Fruit fly (Drosophila melanogaster) whole organism, prepupa: ENCODE results near the gene CG46270.

Source experiments
- Blimp-1 ChIP-seq: fragments of 200-800 bp; sonication (Bioruptor generic); optimal IDR thresholded peaks from 3 replicates; lab custom pipeline; 2017; ENCODE audit warnings: missing biosample characterization, missing genetic modification characterization, mild to moderate bottlenecking, moderate library complexity, missing genetic modification reagents
- CG10669 ChIP-seq: fragments of 200-800 bp; sonication (Bioruptor generic); optimal IDR thresholded peaks from 3 replicates; lab custom pipeline; 2018; ENCODE audit warnings: missing biosample characterization, mild to moderate bottlenecking, missing genetic modification characterization, moderate library complexity
- CG16779 ChIP-seq: fragments of 200-800 bp; sonication (Bioruptor generic); optimal IDR thresholded peaks from 3 replicates; lab custom pipeline; 2017; ENCODE audit warnings: missing biosample characterization, mild to moderate bottlenecking, missing genetic modification characterization
- CG6276 ChIP-seq: fragments of 200-800 bp; sonication (Bioruptor generic); optimal IDR thresholded peaks from 2 replicates; lab custom pipeline; 2017; ENCODE audit warnings: missing biosample characterization, mild to moderate bottlenecking, missing genetic modification characterization
- CG6854 ChIP-seq: fragments of 200-800 bp; sonication (Bioruptor generic); optimal IDR thresholded peaks from 2 replicates; lab custom pipeline; 2017; ENCODE audit warnings: missing biosample characterization, mild to moderate bottlenecking, missing genetic modification characterization
- Hr39 ChIP-seq: fragments of 200-800 bp; sonication (Bioruptor generic); optimal IDR thresholded peaks from 2 replicates; lab custom pipeline; 2016; ENCODE audit warnings: missing biosample characterization, missing genetic modification characterization
- Smox ChIP-seq: fragments of 200-800 bp; sonication (Bioruptor generic); optimal IDR thresholded peaks from 3 replicates; lab custom pipeline; 2016; ENCODE audit warnings: missing biosample characterization, missing genetic modification characterization
- Sox102F ChIP-seq: fragments of 200-800 bp; sonication (Bioruptor generic); optimal IDR thresholded peaks from 2 replicates; lab custom pipeline; 2016; ENCODE audit warnings: missing biosample characterization, mild to moderate bottlenecking, missing genetic modification characterization
- net ChIP-seq: fragments of 200-800 bp; sonication (Bioruptor generic); optimal IDR thresholded peaks from 3 replicates; lab custom pipeline; 2016; ENCODE audit warnings: missing biosample characterization, missing genetic modification characterization
- pdm3 ChIP-seq: fragments of 200-800 bp; sonication (Bioruptor generic); optimal IDR thresholded peaks from 3 replicates; lab custom pipeline; 2016; ENCODE audit warnings: missing biosample characterization, missing genetic modification characterization
- spab ChIP-seq: fragments of 200-800 bp; sonication (Bioruptor generic); optimal IDR thresholded peaks from 2 replicates; lab custom pipeline; 2017; ENCODE audit warnings: missing biosample characterization, mild to moderate bottlenecking, missing genetic modification characterization, missing genetic modification reagents

DNA sequence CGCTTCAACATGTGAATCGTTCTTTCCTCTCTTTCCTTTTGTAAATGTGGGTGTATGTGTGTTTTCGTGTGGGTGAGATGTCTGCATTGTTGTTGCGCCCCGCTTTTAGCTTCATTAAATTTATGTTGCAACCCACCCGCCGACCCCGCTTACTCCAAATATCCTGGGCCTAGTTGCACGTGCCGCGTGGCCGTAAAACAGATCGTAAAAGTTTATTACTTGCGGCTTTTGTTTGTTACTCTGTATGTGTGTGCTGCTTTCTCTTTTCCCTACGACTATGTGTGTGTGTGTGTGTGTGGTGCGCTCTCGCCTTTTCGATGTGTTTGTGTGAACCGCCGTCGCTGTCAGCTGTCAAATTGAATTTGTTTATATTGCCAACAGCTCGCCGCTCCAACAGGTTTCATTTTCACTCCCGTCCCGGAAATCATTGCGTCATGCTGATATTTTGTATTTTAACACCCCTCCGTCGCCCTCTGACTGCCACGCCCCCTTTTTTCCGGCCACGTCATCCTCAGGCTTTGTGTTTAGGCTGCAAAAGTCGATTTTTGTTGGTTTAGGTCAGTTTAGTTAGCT, 5.3 kb upstream of the CG46270 start:
- no peak for TF ChIP-seq Blimp-1 (GFP tag; lab: Kevin White, UChicago)
- TF ChIP-seq spab (GFP tag; lab: Kevin White, UChicago): no peak
- no peak for TF ChIP-seq CG6276
- no peak for TF ChIP-seq net (GFP tag; lab: Kevin White, UChicago)
- TF ChIP-seq pdm3: no peak
- TF ChIP-seq CG16779 (tag; lab: Kevin White, UChicago): no peak
- TF ChIP-seq Hr39: no peak
- no peak for TF ChIP-seq CG10669 (GFP tag; lab: Kevin White, UChicago)
- TF ChIP-seq Sox102F: no peak
- no peak for TF ChIP-seq CG6854
- TF ChIP-seq Smox (GFP tag; lab: Kevin White, UChicago): no peak
